Worm (Caenorhabditis elegans) whole organism, L4 larva: ENCODE results near the gene spp-21.
A peak's percentile ranks its signal among the peaks of the same experiment; 100 is the strongest.

ENCODE experiments used
- F10B5.3 ChIP-seq: sonication (generic microtip); optimal IDR thresholded peaks from 2 replicates; lab custom pipeline; 2016; ENCODE audit warnings: mild to moderate bottlenecking, missing genetic modification characterization, missing compliant biosample characterization
- F44E2.7 ChIP-seq: fragments of 200-800 bp; sonication (Bioruptor generic); IDR thresholded peaks from 2 replicates; pipeline ENCODE4 v2.1.2; 2022; ENCODE audit warnings: missing genetic modification characterization, missing compliant biosample characterization
- T26A8.4 ChIP-seq: fragments of 200-800 bp; sonication (Bioruptor generic); IDR thresholded peaks from 2 replicates; pipeline ENCODE4 v1.3.6; 2022; ENCODE audit warnings: missing genetic modification characterization, missing compliant biosample characterization
- Y75B8A.6 ChIP-seq: fragments of 200-800 bp; sonication (Bioruptor generic); IDR thresholded peaks from 2 replicates; pipeline ENCODE4 v1.3.6; 2022; ENCODE audit warnings: missing genetic modification reagents, missing genetic modification characterization, missing compliant biosample characterization
- ZK546.5 ChIP-seq, 2 experiments: sonication (generic microtip); optimal IDR thresholded peaks; 2 replicates each; lab custom pipeline; 2017; ENCODE audit warnings: missing biosample characterization in 2 of 2, missing genetic modification characterization in 2 of 2
- aha-1 ChIP-seq: fragments of 150-350 bp; peaks from one replicate; lab custom pipeline; 2014; ENCODE audit warnings: missing biosample characterization, missing genetic modification characterization
- aly-2 ChIP-seq: sonication (generic microtip); optimal IDR thresholded peaks from 2 replicates; lab custom pipeline; 2018; ENCODE audit warnings: missing biosample characterization, missing genetic modification characterization
- ama-1 ChIP-seq: fragments of 150-350 bp; optimal IDR thresholded peaks from 2 replicates; lab custom pipeline; 2014; ENCODE audit warnings: inconsistent platforms, mixed read lengths
- arid-1 ChIP-seq: fragments of 200-800 bp; sonication (Bioruptor generic); conservative IDR thresholded peaks from 2 replicates; pipeline ENCODE4 v1.3.6; 2022; ENCODE audit warnings: missing genetic modification reagents, missing genetic modification characterization, missing compliant biosample characterization
- attf-4 ChIP-seq: sonication (generic microtip); optimal IDR thresholded peaks from 3 replicates; lab custom pipeline; 2017; ENCODE audit warnings: missing biosample characterization, missing genetic modification characterization
- ceh-20 ChIP-seq: fragments of 200-800 bp; sonication (Bioruptor generic); IDR thresholded peaks from 2 replicates; pipeline ENCODE4 v1.3.6; 2022; ENCODE audit warnings: missing genetic modification reagents, missing genetic modification characterization, missing compliant biosample characterization
- ceh-28 ChIP-seq: fragments of 150-350 bp; optimal IDR thresholded peaks from 2 replicates; lab custom pipeline; 2014; ENCODE audit warnings: missing biosample characterization, missing genetic modification reagents, missing genetic modification characterization
- ceh-44 ChIP-seq: fragments of 200-800 bp; sonication (Bioruptor generic); IDR thresholded peaks from 2 replicates; pipeline ENCODE4 v1.3.6; 2022; ENCODE audit warnings: missing genetic modification reagents, missing genetic modification characterization, missing compliant biosample characterization
- ceh-62 ChIP-seq: sonication (generic microtip); optimal IDR thresholded peaks from 2 replicates; lab custom pipeline; 2017; ENCODE audit warnings: missing biosample characterization, missing genetic modification characterization
- cey-2 ChIP-seq: sonication (generic microtip); optimal IDR thresholded peaks from 3 replicates; lab custom pipeline; 2017; ENCODE audit warnings: missing genetic modification characterization, mild to moderate bottlenecking, missing compliant biosample characterization, antibody characterized with exemption, borderline replicate concordance; ENCODE audit not compliant: insufficient read depth
- daf-19 ChIP-seq: fragments of 200-800 bp; sonication (Bioruptor generic); conservative IDR thresholded peaks from 2 replicates; pipeline ENCODE4 v1.3.6; 2022; ENCODE audit warnings: missing genetic modification characterization, missing compliant biosample characterization
- daf-8 ChIP-seq: fragments of 200-800 bp; sonication (Bioruptor generic); IDR thresholded peaks from 2 replicates; pipeline ENCODE4 v1.3.6; 2022; ENCODE audit warnings: missing genetic modification characterization, missing compliant biosample characterization
- dpl-1 ChIP-seq: fragments of 150-350 bp; optimal IDR thresholded peaks from 2 replicates; lab custom pipeline; 2014; ENCODE audit warnings: missing biosample characterization, missing genetic modification reagents, missing genetic modification characterization
- dve-1 ChIP-seq: sonication (generic microtip); optimal IDR thresholded peaks from 2 replicates; lab custom pipeline; 2017; ENCODE audit warnings: antibody characterized with exemption, mild to moderate bottlenecking, missing genetic modification characterization, missing compliant biosample characterization; ENCODE audit not compliant: insufficient read depth
- egl-43 ChIP-seq: fragments of 200-800 bp; sonication (Bioruptor generic); IDR thresholded peaks from 2 replicates; pipeline ENCODE4 v1.3.6; 2022; ENCODE audit warnings: missing genetic modification reagents, missing genetic modification characterization, missing compliant biosample characterization
- fkh-10 ChIP-seq: fragments of 150-350 bp; optimal IDR thresholded peaks from 2 replicates; lab custom pipeline; 2014; ENCODE audit warnings: missing biosample characterization, missing genetic modification reagents, missing genetic modification characterization
- hlh-30 ChIP-seq: sonication (generic microtip); optimal IDR thresholded peaks from 2 replicates; lab custom pipeline; 2017; ENCODE audit warnings: antibody characterized with exemption, mild to moderate bottlenecking, missing genetic modification characterization, missing compliant biosample characterization; ENCODE audit not compliant: insufficient read depth
- hmg-1.1 ChIP-seq: fragments of 200-800 bp; sonication (Bioruptor generic); IDR thresholded peaks from 2 replicates; pipeline ENCODE4 v1.3.6; 2022; ENCODE audit warnings: missing genetic modification reagents, missing genetic modification characterization, missing compliant biosample characterization
- jun-1 ChIP-seq: fragments of 150-350 bp; optimal IDR thresholded peaks from 2 replicates; lab custom pipeline; 2014; ENCODE audit warnings: missing biosample characterization, missing genetic modification reagents, missing genetic modification characterization
- lin-15B ChIP-seq: fragments of 150-350 bp; sonication (generic microtip); optimal IDR thresholded peaks from 3 replicates; lab custom pipeline; 2014; ENCODE audit warnings: missing biosample characterization, missing genetic modification characterization
- lir-3 ChIP-seq: sonication (generic microtip); optimal IDR thresholded peaks from 2 replicates; lab custom pipeline; 2016; ENCODE audit warnings: mild to moderate bottlenecking, missing genetic modification characterization, missing compliant biosample characterization
- madf-5 ChIP-seq, 2 experiments: fragments of 200-800 bp; sonication (Bioruptor generic); IDR thresholded peaks; 2 replicates each; pipeline ENCODE4 v1.3.6; 2022; ENCODE audit warnings: missing compliant biosample characterization in 2 of 2, missing genetic modification characterization in 2 of 2
- madf-9 ChIP-seq: fragments of 200-800 bp; sonication (Bioruptor generic); conservative IDR thresholded peaks from 2 replicates; pipeline ENCODE4 v1.3.6; 2022; ENCODE audit warnings: missing genetic modification reagents, missing genetic modification characterization, missing compliant biosample characterization
- mes-2 ChIP-seq: sonication (generic microtip); optimal IDR thresholded peaks from 2 replicates; lab custom pipeline; 2016; ENCODE audit warnings: missing genotype, mild to moderate bottlenecking, missing genetic modification characterization, missing compliant biosample characterization; ENCODE audit not compliant: poor library complexity, severe bottlenecking
- mxl-2 ChIP-seq: fragments of 200-800 bp; sonication (Bioruptor generic); conservative IDR thresholded peaks from 2 replicates; pipeline ENCODE4 v1.3.6; 2022; ENCODE audit warnings: missing genetic modification reagents, missing genetic modification characterization, missing compliant biosample characterization
- mxl-3 ChIP-seq: fragments of 200-800 bp; sonication (Bioruptor generic); optimal IDR thresholded peaks from 2 replicates; lab custom pipeline; 2018; ENCODE audit warnings: mild to moderate bottlenecking, missing genetic modification characterization, missing compliant biosample characterization
- nhr-10 ChIP-seq: fragments of 150-350 bp; optimal IDR thresholded peaks from 2 replicates; lab custom pipeline; 2014; ENCODE audit warnings: missing biosample characterization, missing genetic modification characterization
- nhr-102 ChIP-seq: sonication (generic microtip); optimal IDR thresholded peaks from 2 replicates; lab custom pipeline; 2016; ENCODE audit warnings: mild to moderate bottlenecking, missing genetic modification characterization, moderate library complexity, missing compliant biosample characterization
- nhr-11 ChIP-seq: fragments of 150-350 bp; optimal IDR thresholded peaks from 2 replicates; lab custom pipeline; 2014; ENCODE audit warnings: missing biosample characterization, missing genetic modification characterization
- nhr-111 ChIP-seq: fragments of 200-800 bp; sonication (Bioruptor generic); optimal IDR thresholded peaks from 2 replicates; lab custom pipeline; 2018; ENCODE audit warnings: mild to moderate bottlenecking, missing genetic modification characterization, missing compliant biosample characterization
- nhr-6 ChIP-seq: fragments of 150-350 bp; optimal IDR thresholded peaks from 2 replicates; lab custom pipeline; 2014; ENCODE audit warnings: missing biosample characterization, missing genetic modification characterization
- php-3 ChIP-seq: fragments of 200-800 bp; sonication (Bioruptor generic); IDR thresholded peaks from 2 replicates; pipeline ENCODE4 v1.3.6; 2022; ENCODE audit warnings: missing genetic modification reagents, missing genetic modification characterization, missing compliant biosample characterization
- pqm-1 ChIP-seq: sonication (generic microtip); optimal IDR thresholded peaks from 2 replicates; lab custom pipeline; 2017; ENCODE audit warnings: missing biosample characterization, missing genetic modification characterization
- rbr-2 ChIP-seq: sonication (generic microtip); optimal IDR thresholded peaks from 2 replicates; lab custom pipeline; 2016; ENCODE audit warnings: missing genotype, missing genetic modification characterization, missing compliant biosample characterization
- set-16 ChIP-seq: fragments of 200-800 bp; sonication (Bioruptor generic); IDR thresholded peaks from 2 replicates; pipeline ENCODE4 v1.3.6; 2022; ENCODE audit warnings: missing genetic modification reagents, missing genetic modification characterization, missing compliant biosample characterization
- snpc-1.2 ChIP-seq: fragments of 200-800 bp; sonication (Bioruptor generic); IDR thresholded peaks from 2 replicates; pipeline ENCODE4 v1.3.6; 2022; ENCODE audit warnings: missing genetic modification reagents, missing genetic modification characterization, missing compliant biosample characterization
- snpc-4 ChIP-seq: fragments of 150-350 bp; optimal IDR thresholded peaks from 2 replicates; lab custom pipeline; 2014; ENCODE audit warnings: missing biosample characterization, missing genetic modification characterization
- spr-1 ChIP-seq: sonication (generic microtip); optimal IDR thresholded peaks from 2 replicates; lab custom pipeline; 2016; ENCODE audit warnings: mild to moderate bottlenecking, missing genetic modification characterization, missing compliant biosample characterization
- unc-130 ChIP-seq: sonication (generic microtip); optimal IDR thresholded peaks from 2 replicates; lab custom pipeline; 2016; ENCODE audit warnings: missing genetic modification reagents, missing genetic modification characterization, missing compliant biosample characterization
- zfp-2 ChIP-seq: sonication (generic microtip); optimal IDR thresholded peaks from 2 replicates; lab custom pipeline; 2016; ENCODE audit warnings: mild to moderate bottlenecking, missing genetic modification characterization, missing compliant biosample characterization
- zfp-3 ChIP-seq: fragments of 200-800 bp; sonication (Bioruptor generic); conservative IDR thresholded peaks from 2 replicates; pipeline ENCODE4 v1.3.6; 2022; ENCODE audit warnings: missing genetic modification reagents, missing genetic modification characterization, missing compliant biosample characterization
- zip-2 ChIP-seq: fragments of 150-350 bp; optimal IDR thresholded peaks from 2 replicates; lab custom pipeline; 2014; ENCODE audit warnings: missing biosample characterization, missing genetic modification characterization

spp-21 gene

DNA sequence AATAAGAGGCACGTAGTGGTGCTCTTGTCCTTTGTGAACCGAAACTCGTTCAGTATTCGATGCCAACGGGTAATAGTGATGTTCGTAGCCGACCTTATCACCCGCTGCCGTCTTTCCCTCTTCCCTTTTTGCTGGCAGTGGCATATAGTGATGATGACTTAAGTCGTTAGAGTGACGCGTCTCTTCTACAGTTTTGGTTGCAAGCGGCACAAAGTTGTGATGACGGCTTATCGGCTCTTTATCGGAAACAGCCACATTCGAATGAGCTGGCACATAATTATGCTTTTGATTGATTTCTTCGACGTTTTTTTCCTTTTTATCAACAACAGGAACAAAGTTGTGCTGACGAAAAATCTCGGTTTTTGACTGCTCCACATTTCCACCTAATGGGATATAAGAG is 25.5 kb downstream of the spp-21 start (continued):
- no peak for TF ChIP-seq lir-3 (tag; lab: Kevin White, UChicago)
- TF ChIP-seq unc-130 (GFP tag; lab: Kevin White, UChicago): no peak
- TF ChIP-seq aha-1 (tag; lab: Kevin White, UChicago): peak; percentile 47
- peak; percentile 91 for TF ChIP-seq php-3
- TF ChIP-seq mxl-3: peak; percentile 57
- no peak for TF ChIP-seq hmg-1.1
- no peak for TF ChIP-seq F44E2.7
- TF ChIP-seq madf-5 (GFP tag; IDR thresholded peaks at IDR 0.05; lab: Robert Waterston, UW): no peak
- TF ChIP-seq T26A8.4 (GFP tag; lab: Robert Waterston, UW): no peak
- TF ChIP-seq snpc-4 (tag; lab: Kevin White, UChicago): no peak
- TF ChIP-seq rbr-2 (tag; lab: Kevin White, UChicago): no peak
- TF ChIP-seq ceh-44 (GFP tag; lab: Robert Waterston, UW): no peak
- no peak for TF ChIP-seq daf-8
- TF ChIP-seq dpl-1 (GFP tag; lab: Kevin White, UChicago): no peak
- no peak for TF ChIP-seq ceh-28 (tag; lab: Kevin White, UChicago)
- no peak for TF ChIP-seq arid-1 (GFP tag; lab: Robert Waterston, UW)
- no peak for TF ChIP-seq nhr-11 (tag; lab: Kevin White, UChicago)
- no peak for TF ChIP-seq mes-2 (tag; lab: Kevin White, UChicago)
- no peak for TF ChIP-seq zfp-2 (tag; lab: Kevin White, UChicago)
- peak; percentile 94 for TF ChIP-seq pqm-1
- peak; percentile 69 for TF ChIP-seq nhr-10 (tag; lab: Kevin White, UChicago)
- no peak for TF ChIP-seq ama-1
- TF ChIP-seq hlh-30 (tag; lab: Kevin White, UChicago): peak; percentile 34
- TF ChIP-seq Y75B8A.6 (GFP tag; lab: Robert Waterston, UW): no peak
- TF ChIP-seq mxl-2 (GFP tag; lab: Robert Waterston, UW): no peak
- no peak for TF ChIP-seq fkh-10 (GFP tag; lab: Kevin White, UChicago)
- TF ChIP-seq attf-4: no peak
- no peak for TF ChIP-seq zfp-3 (GFP tag; lab: Robert Waterston, UW)
- TF ChIP-seq F10B5.3: no peak
- TF ChIP-seq cey-2 (tag; lab: Kevin White, UChicago): no peak
- no peak for TF ChIP-seq set-16 (GFP tag; lab: Robert Waterston, UW)
- TF ChIP-seq egl-43: no peak
- TF ChIP-seq daf-19 (GFP tag; lab: Robert Waterston, UW): no peak
- TF ChIP-seq lin-15B (tag; lab: Kevin White, UChicago): no peak
- peak; percentile 29 for TF ChIP-seq jun-1 (tag; lab: Kevin White, UChicago)
- no peak for TF ChIP-seq spr-1 (tag; lab: Kevin White, UChicago)
- TF ChIP-seq ceh-20 (GFP tag; lab: Robert Waterston, UW): peak; percentile 61; the same call in 1 of the 2 replicates
- peak; percentile 74 for TF ChIP-seq nhr-102
- no peak for TF ChIP-seq ZK546.5 (tag; optimal IDR thresholded peaks at IDR 0.05; lab: Kevin White, UChicago)
- TF ChIP-seq snpc-1.2 (GFP tag; lab: Robert Waterston, UW): no peak
- no peak for TF ChIP-seq nhr-6
- TF ChIP-seq zip-2 (tag; lab: Kevin White, UChicago): no peak
- 0 out of 2 replicates have a peak, but pooled peaks have one; percentile 15 for TF ChIP-seq madf-9 (GFP tag; lab: Robert Waterston, UW)
- TF ChIP-seq dve-1: peak; percentile 87
- TF ChIP-seq nhr-111 (GFP tag; lab: Kevin White, UChicago): no peak
- no peak for TF ChIP-seq ceh-62 (tag; lab: Kevin White, UChicago)
- TF ChIP-seq aly-2 (tag; lab: Kevin White, UChicago): no peak
